Worm (Caenorhabditis elegans) whole organism, L3 larva: Measurements from ENCODE around the gene pde-2.

Experiments
- ZK546.5 ChIP-seq: sonication (generic microtip); optimal IDR thresholded peaks from 2 replicates; lab custom pipeline; 2017; ENCODE audit warnings: missing biosample characterization, missing genetic modification characterization
- aly-2 ChIP-seq: fragments of 150-350 bp; optimal IDR thresholded peaks from 2 replicates; lab custom pipeline; 2014; ENCODE audit warnings: missing biosample characterization, missing genetic modification characterization
- ama-1 ChIP-seq: fragments of 150-350 bp; optimal IDR thresholded peaks from 2 replicates; lab custom pipeline; 2018
- ceh-28 ChIP-seq: fragments of 150-350 bp; optimal IDR thresholded peaks from 2 replicates; lab custom pipeline; 2014; ENCODE audit warnings: missing biosample characterization, missing genetic modification reagents, missing genetic modification characterization
- ceh-82 ChIP-seq: fragments of 150-350 bp; optimal IDR thresholded peaks from 2 replicates; lab custom pipeline; 2014; ENCODE audit warnings: missing biosample characterization, missing genetic modification characterization
- ceh-9 ChIP-seq: sonication (generic microtip); optimal IDR thresholded peaks from 2 replicates; lab custom pipeline; 2018; ENCODE audit warnings: missing biosample characterization, missing genetic modification characterization
- egl-5 ChIP-seq: fragments of 150-350 bp; optimal IDR thresholded peaks from 2 replicates; lab custom pipeline; 2017; ENCODE audit warnings: missing biosample characterization, missing genetic modification reagents, missing genetic modification characterization, inconsistent platforms
- elt-2 ChIP-seq: sonication (generic microtip); optimal IDR thresholded peaks from 2 replicates; lab custom pipeline; 2016; ENCODE audit warnings: missing genetic modification reagents, mild to moderate bottlenecking, missing genetic modification characterization, missing compliant biosample characterization
- elt-3 ChIP-seq, 3 experiments: fragments of 150-350 bp in 1 of 3; sonication (generic microtip) in 2 of 3; optimal IDR thresholded peaks; 2 replicates in 2 of 3; 4 replicates in 1 of 3; lab custom pipeline; 2014 to 2017; ENCODE audit warnings: missing biosample characterization in 3 of 3, missing genetic modification characterization in 3 of 3
- eor-1 ChIP-seq, 2 experiments: fragments of 150-350 bp; optimal IDR thresholded peaks; 2 replicates each; lab custom pipeline; 2014 to 2018; ENCODE audit warnings: missing biosample characterization in 2 of 2, missing genetic modification characterization in 2 of 2
- hmg-11 ChIP-seq: sonication (generic microtip); optimal IDR thresholded peaks from 2 replicates; lab custom pipeline; 2016; ENCODE audit warnings: missing genetic modification characterization, missing compliant biosample characterization
- jun-1 ChIP-seq: fragments of 150-350 bp; optimal IDR thresholded peaks from 2 replicates; lab custom pipeline; 2014; ENCODE audit warnings: missing biosample characterization, missing genetic modification reagents, missing genetic modification characterization
- lin-15B ChIP-seq: fragments of 150-350 bp; optimal IDR thresholded peaks from 2 replicates; lab custom pipeline; 2014; ENCODE audit warnings: missing biosample characterization, missing genetic modification characterization
- lin-39 ChIP-seq: fragments of 150-350 bp; optimal IDR thresholded peaks from 2 replicates; lab custom pipeline; 2018; ENCODE audit warnings: missing biosample characterization, missing genetic modification reagents, missing genetic modification characterization
- mml-1 ChIP-seq: fragments of 150-350 bp; sonication (generic microtip); optimal IDR thresholded peaks from 3 replicates; lab custom pipeline; 2014; ENCODE audit warnings: missing biosample characterization, missing genetic modification characterization
- nfya-1 ChIP-seq: sonication (generic microtip); optimal IDR thresholded peaks from 2 replicates; lab custom pipeline; 2017; ENCODE audit warnings: missing genetic modification characterization, mild to moderate bottlenecking, missing compliant biosample characterization, antibody characterized with exemption, moderate library complexity; ENCODE audit not compliant: insufficient read depth
- nhr-11 ChIP-seq: fragments of 150-350 bp; optimal IDR thresholded peaks from 2 replicates; lab custom pipeline; 2014; ENCODE audit warnings: missing biosample characterization, missing genetic modification characterization
- nhr-12 ChIP-seq: fragments of 150-350 bp; optimal IDR thresholded peaks from 2 replicates; lab custom pipeline; 2014; ENCODE audit warnings: missing biosample characterization, missing genetic modification characterization
- nhr-23 ChIP-seq: fragments of 150-350 bp; optimal IDR thresholded peaks from 2 replicates; lab custom pipeline; 2014; ENCODE audit warnings: missing biosample characterization, missing genetic modification reagents, missing genetic modification characterization
- nhr-237 ChIP-seq: fragments of 150-350 bp; optimal IDR thresholded peaks from 2 replicates; lab custom pipeline; 2014; ENCODE audit warnings: missing biosample characterization, missing genetic modification characterization
- nhr-25 ChIP-seq: sonication (generic microtip); optimal IDR thresholded peaks from 2 replicates; lab custom pipeline; 2017; ENCODE audit warnings: missing biosample characterization, missing genetic modification characterization
- nhr-43 ChIP-seq: sonication (generic microtip); optimal IDR thresholded peaks from 2 replicates; lab custom pipeline; 2016; ENCODE audit warnings: mild to moderate bottlenecking, missing genetic modification characterization, missing compliant biosample characterization; ENCODE audit not compliant: poor library complexity, severe bottlenecking
- nhr-77 ChIP-seq: fragments of 150-350 bp; optimal IDR thresholded peaks from 2 replicates; lab custom pipeline; 2014; ENCODE audit warnings: missing biosample characterization, missing genetic modification characterization
- pha-4 ChIP-seq: fragments of 150-350 bp; optimal IDR thresholded peaks from 2 replicates; lab custom pipeline; 2014; ENCODE audit warnings: missing biosample characterization, missing genetic modification reagents, missing genetic modification characterization
- skn-1 ChIP-seq: fragments of 150-350 bp; optimal IDR thresholded peaks from 2 replicates; lab custom pipeline; 2014; ENCODE audit warnings: missing biosample characterization, missing genetic modification characterization
- snpc-4 ChIP-seq: fragments of 150-350 bp; optimal IDR thresholded peaks from 2 replicates; lab custom pipeline; 2014; ENCODE audit warnings: missing biosample characterization, missing genetic modification characterization
- unc-39 ChIP-seq: sonication (generic microtip); optimal IDR thresholded peaks from 4 replicates; lab custom pipeline; 2017; ENCODE audit warnings: missing biosample characterization, missing genetic modification characterization
- unc-62 ChIP-seq: fragments of 150-350 bp; sonication (generic microtip); optimal IDR thresholded peaks from 4 replicates; lab custom pipeline; 2014; ENCODE audit warnings: missing biosample characterization, missing genetic modification reagents, missing genetic modification characterization
- zag-1 ChIP-seq: fragments of 150-350 bp; optimal IDR thresholded peaks from 2 replicates; lab custom pipeline; 2014; ENCODE audit warnings: missing biosample characterization, missing genetic modification characterization
- ztf-11 ChIP-seq: fragments of 150-350 bp; optimal IDR thresholded peaks from 2 replicates; lab custom pipeline; 2014; ENCODE audit warnings: missing biosample characterization, missing genetic modification characterization
- ztf-4 ChIP-seq: fragments of 150-350 bp; optimal IDR thresholded peaks from 2 replicates; lab custom pipeline; 2014; ENCODE audit warnings: missing biosample characterization, missing genetic modification characterization

Gene pde-2

DNA sequence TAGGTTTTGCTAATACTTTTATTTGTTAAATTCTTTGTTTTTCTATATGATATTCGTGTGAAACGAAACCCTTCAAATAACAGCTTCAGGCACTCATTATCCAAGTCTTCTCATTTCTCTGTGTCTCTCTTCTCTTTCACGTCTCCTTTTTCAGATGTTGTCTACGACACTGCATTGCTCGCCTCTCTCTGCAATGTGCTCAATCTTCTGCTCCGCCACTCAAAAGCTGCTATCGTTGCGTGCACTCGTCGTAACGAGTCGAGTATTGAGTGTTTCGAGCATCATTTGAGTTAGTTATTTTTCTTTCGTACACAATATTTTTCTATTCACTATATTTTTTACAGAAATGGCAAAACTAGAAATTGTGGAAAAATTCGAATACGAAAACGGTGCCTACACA, 8.5 kb downstream of the pde-2 start:
- TF ChIP-seq unc-62 (GFP tag; lab: Kevin White, UChicago) (no peak), nfya-1 (tag; lab: Kevin White, UChicago) (peak; percentile 54), lin-39 (tag; lab: Kevin White, UChicago) (peak; percentile 43)

DNA sequence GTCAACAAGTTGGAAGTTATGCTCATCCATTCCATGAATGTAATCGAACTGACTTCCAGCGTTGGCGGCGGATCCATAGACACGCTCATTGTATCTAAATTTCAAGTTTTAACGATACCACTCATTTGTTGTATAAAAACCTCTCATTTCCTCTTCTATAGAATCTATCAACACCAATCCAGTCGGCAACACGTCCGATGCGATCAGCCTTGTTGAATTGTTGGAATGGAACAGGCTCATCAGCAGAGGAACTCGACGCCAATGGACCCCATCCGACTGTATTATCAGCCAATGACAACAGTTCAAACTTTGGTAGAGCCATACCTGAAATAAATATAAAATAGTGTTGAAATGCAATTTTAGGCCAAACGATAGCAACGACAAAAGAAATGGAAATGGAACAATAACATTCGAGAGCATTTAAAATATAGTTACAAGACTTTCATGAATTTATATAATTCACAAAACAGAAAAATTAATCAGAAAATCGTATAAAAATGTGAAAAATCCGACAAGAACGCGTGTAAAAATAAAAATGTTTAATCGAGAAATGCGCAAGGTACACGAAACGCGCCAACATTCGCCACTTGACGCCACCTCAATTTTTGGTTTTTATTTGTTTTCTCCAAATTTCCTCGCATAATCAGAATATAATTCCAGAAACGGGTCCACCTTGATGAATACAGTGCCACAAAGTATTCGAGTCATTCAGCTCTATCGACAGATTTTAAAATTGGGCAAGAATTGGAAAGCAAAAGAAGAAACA, 10.3 kb downstream of the pde-2 start, which contains the start of the genes eif-3.D and R08D7.4:
Gene eif-3.D, minus strand, starts transcription at position 324 of the 766 bp plus-strand sequence.
Gene R08D7.4, plus strand, starts transcription at position 638 of the 766 bp plus-strand sequence.
- TF ChIP-seq nfya-1 (tag; lab: Kevin White, UChicago) (peak; percentile 58), pha-4 (tag; lab: Kevin White, UChicago) (peak; percentile 76), jun-1 (tag; lab: Kevin White, UChicago) (no peak), eor-1 (tag; optimal IDR thresholded peaks at IDR 0.05; lab: Kevin White, UChicago) (no peak), lin-15B (tag; lab: Kevin White, UChicago) (peak; percentile 62), hmg-11 (tag; lab: Kevin White, UChicago) (peak; percentile 73), nhr-23 (tag; lab: Kevin White, UChicago) (peak; percentile 57), nhr-25 (tag; lab: Kevin White, UChicago) (peak; percentile 8), snpc-4 (tag; lab: Kevin White, UChicago) (peak; percentile 59), nhr-43 (tag; lab: Kevin White, UChicago) (peak; percentile 23), lin-39 (tag; lab: Kevin White, UChicago) (peak; percentile 7), elt-2 (tag; lab: Kevin White, UChicago) (peak; percentile 40), nhr-77 (tag; lab: Kevin White, UChicago) (no peak)

DNA sequence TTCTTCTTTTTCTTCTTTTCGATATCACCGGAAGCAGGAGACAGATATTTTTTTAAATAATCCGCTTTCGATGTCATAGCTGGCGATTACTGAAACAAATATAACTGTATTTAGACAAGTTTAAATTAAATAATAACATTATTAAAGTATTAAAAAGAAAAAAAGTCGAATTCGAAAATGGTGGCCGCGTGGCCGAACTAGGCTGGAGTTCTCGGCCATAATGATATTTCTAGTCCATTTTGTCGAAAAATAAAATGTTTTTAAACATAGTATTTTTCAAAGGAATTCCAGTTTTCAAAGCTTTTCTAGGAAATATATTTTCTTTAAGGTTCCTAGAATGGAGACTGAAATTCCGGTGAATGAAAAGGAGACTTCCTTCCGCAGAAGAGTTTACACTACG, 14.1 kb downstream of the pde-2 start, which contains the start of the genes bud-13 and rpap-2:
Gene bud-13, minus strand, starts transcription at position 89 of the 400 bp plus-strand sequence.
Gene rpap-2, plus strand, starts transcription at position 329 of the 400 bp plus-strand sequence.
- TF ChIP-seq lin-15B (tag; lab: Kevin White, UChicago) = peak; percentile 11
- no peak for TF ChIP-seq egl-5 (tag; lab: Kevin White, UChicago)
- TF ChIP-seq mml-1 = no peak
- TF ChIP-seq ceh-28 (tag; lab: Kevin White, UChicago) = no peak
- peak; percentile 12 for TF ChIP-seq nfya-1 (tag; lab: Kevin White, UChicago)

DNA sequence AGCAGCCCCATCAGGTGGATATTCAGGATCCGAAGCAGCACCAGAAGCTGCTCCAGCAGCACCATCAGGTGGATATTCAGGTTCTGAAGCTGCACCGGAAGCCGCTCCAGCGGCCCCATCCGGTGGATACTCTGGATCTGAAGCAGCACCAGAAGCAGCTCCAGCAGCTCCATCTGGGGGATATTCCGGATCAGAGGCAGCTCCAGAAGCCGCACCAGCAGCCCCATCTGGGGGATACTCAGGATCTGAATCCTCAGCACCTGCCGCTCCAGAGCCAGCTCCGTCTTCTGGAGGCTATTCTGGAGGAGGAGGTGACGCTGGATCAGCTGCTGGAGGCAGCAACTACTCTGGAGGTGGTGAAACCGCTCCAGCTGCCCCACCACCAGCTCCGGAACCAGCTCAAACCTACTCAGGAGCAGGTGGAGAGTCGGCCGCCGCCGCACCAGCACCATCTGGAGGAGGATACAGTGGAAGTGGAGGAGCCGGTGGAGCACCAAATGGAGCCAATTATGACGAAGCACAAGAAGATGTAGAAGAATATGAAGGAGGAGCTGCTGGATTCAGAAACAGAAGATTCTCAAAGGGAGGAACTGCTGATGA, 16.9 kb downstream of the pde-2 start:
- no peak for TF ChIP-seq ceh-9
- TF ChIP-seq nhr-237 (tag; lab: Kevin White, UChicago) = no peak
- no peak for TF ChIP-seq jun-1 (tag; lab: Kevin White, UChicago)
- TF ChIP-seq ZK546.5 (tag; lab: Kevin White, UChicago) = no peak
- no peak for TF ChIP-seq nhr-12 (tag; lab: Kevin White, UChicago)
- TF ChIP-seq ztf-11 (tag; lab: Kevin White, UChicago) = no peak
- no peak for TF ChIP-seq unc-39 (tag; lab: Kevin White, UChicago)
- no peak for TF ChIP-seq nhr-11 (tag; lab: Kevin White, UChicago)

DNA sequence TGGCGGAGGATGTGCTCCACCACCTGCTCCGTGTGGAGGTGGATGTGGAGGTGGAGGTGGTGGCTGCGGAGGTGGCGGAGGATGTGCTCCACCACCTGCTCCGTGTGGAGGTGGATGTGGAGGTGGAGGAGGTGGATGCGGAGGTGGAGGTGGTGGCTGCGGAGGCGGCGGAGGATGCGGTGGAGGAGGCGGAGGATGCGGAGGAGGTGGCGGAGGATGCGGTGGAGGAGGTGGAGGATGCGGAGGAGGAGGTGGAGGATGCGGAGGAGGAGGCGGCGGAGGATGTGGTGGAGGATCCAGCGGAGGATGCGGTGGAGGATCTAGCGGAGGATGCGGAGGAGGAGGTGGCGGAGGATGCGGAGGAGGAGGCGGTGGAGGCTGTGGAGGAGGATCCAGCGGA, 19.2 kb downstream of the pde-2 start:
- no peak for TF ChIP-seq lin-15B (tag; lab: Kevin White, UChicago)
- TF ChIP-seq skn-1 = no peak
- TF ChIP-seq nhr-43 (tag; lab: Kevin White, UChicago) = no peak
- TF ChIP-seq ztf-4 (tag; lab: Kevin White, UChicago) = no peak
- no peak for TF ChIP-seq lin-39 (tag; lab: Kevin White, UChicago)
- TF ChIP-seq ztf-11 (tag; lab: Kevin White, UChicago) = no peak
- TF ChIP-seq elt-3 (tag; optimal IDR thresholded peaks at IDR 0.05; lab: Kevin White, UChicago) = no peak
- TF ChIP-seq aly-2 (tag; lab: Kevin White, UChicago) = no peak
- TF ChIP-seq nhr-11 (tag; lab: Kevin White, UChicago) = no peak
- TF ChIP-seq ama-1 (lab: Kevin White, UChicago) = no peak
- no peak for TF ChIP-seq jun-1 (tag; lab: Kevin White, UChicago)
- TF ChIP-seq zag-1 = no peak
- no peak for TF ChIP-seq nhr-77 (tag; lab: Kevin White, UChicago)
- no peak for TF ChIP-seq ceh-82 (tag; lab: Kevin White, UChicago)
